Worm (Caenorhabditis elegans) whole organism, mixed stage, embryonic: ENCODE measurements around the gene dna-2.

ENCODE experiments used
- ceh-39 ChIP-seq: fragments of 150-350 bp; optimal IDR thresholded peaks from 2 replicates; lab custom pipeline; 2014; ENCODE audit warnings: missing biosample characterization, missing genetic modification characterization
- elt-3 ChIP-seq: fragments of 150-350 bp; optimal IDR thresholded peaks from 2 replicates; lab custom pipeline; 2014; ENCODE audit warnings: missing biosample characterization, missing genetic modification characterization
- mep-1 ChIP-seq: fragments of 150-350 bp; optimal IDR thresholded peaks from 2 replicates; lab custom pipeline; 2017; ENCODE audit warnings: missing biosample characterization, missing genetic modification reagents, missing genetic modification characterization, inconsistent platforms
- nhr-237 ChIP-seq: fragments of 150-350 bp; optimal IDR thresholded peaks from 2 replicates; lab custom pipeline; 2014; ENCODE audit warnings: missing biosample characterization, missing genetic modification characterization
- unc-62 ChIP-seq: fragments of 150-350 bp; optimal IDR thresholded peaks from 2 replicates; lab custom pipeline; 2014; ENCODE audit warnings: missing biosample characterization, missing genetic modification reagents, missing genetic modification characterization

DNA sequence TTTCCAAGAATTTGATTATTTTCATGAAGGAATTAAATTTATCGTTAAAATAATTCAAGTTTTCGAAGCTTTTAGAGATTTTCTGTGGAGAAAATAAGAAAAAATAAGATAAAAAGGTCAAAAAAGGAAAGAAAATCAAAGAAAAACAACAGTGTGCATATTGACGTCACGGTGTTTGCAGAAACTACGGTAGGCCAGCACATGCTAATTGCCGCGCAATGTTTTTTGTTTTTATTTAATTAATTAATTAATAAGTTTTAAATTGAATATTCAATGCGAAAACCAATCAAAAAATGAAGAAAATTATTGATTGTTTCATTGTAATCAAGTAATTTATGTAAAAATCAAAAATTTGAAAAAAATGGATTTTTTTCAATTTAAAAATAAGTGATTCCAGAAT lies 30.3 kb upstream of the dna-2 start:
- TF ChIP-seq unc-62 (no peak), ceh-39 (tag; lab: Kevin White, UChicago) (no peak), elt-3 (tag; lab: Kevin White, UChicago) (no peak), nhr-237 (tag; lab: Kevin White, UChicago) (no peak), mep-1 (tag; lab: Kevin White, UChicago) (peak; percentile 10)
